Fruit fly (Drosophila melanogaster) whole organism, embryonic: ENCODE results near the gene Gem2.

Experiments used
- CG1024 ChIP-seq: fragments of 200-800 bp; sonication (Bioruptor generic); IDR thresholded peaks from 2 replicates; pipeline ENCODE4 v1.3.6; 2022; ENCODE audit warnings: missing biosample characterization, missing genetic modification characterization
- CG13894 ChIP-seq: fragments of 200-800 bp; sonication (Bioruptor generic); optimal IDR thresholded peaks from 3 replicates; lab custom pipeline; 2018; ENCODE audit warnings: missing biosample characterization, mild to moderate bottlenecking, missing genetic modification characterization, moderate library complexity
- CG2199 ChIP-seq: fragments of 200-800 bp; sonication (Bioruptor generic); IDR thresholded peaks from 3 replicates; pipeline ENCODE4 v1.3.6; 2022; ENCODE audit warnings: missing biosample characterization, missing genetic modification characterization
- CG2678 ChIP-seq: fragments of 200-800 bp; sonication (Bioruptor generic); optimal IDR thresholded peaks from 3 replicates; lab custom pipeline; 2019; ENCODE audit warnings: missing biosample characterization, mild to moderate bottlenecking, missing genetic modification characterization, moderate library complexity
- CG30020 ChIP-seq: fragments of 200-800 bp; optimal IDR thresholded peaks from 2 replicates; lab custom pipeline; 2019; ENCODE audit warnings: missing biosample characterization, mild to moderate bottlenecking, missing genetic modification characterization, moderate library complexity
- CG3847 ChIP-seq: fragments of 200-800 bp; sonication (Bioruptor generic); IDR thresholded peaks from 2 replicates; pipeline ENCODE4 v1.3.6; 2022; ENCODE audit warnings: missing biosample characterization, missing genetic modification characterization
- CG6689 ChIP-seq: fragments of 200-800 bp; sonication (Bioruptor generic); IDR thresholded peaks from 2 replicates; pipeline ENCODE4 v1.3.6; 2022; ENCODE audit warnings: missing biosample characterization, missing genetic modification characterization
- CG8281 ChIP-seq: fragments of 200-800 bp; sonication (Bioruptor generic); optimal IDR thresholded peaks from 2 replicates; lab custom pipeline; 2018; ENCODE audit warnings: missing biosample characterization, mild to moderate bottlenecking, missing genetic modification characterization, moderate library complexity
- CG8359 ChIP-seq: fragments of 200-800 bp; sonication (Bioruptor generic); optimal IDR thresholded peaks from 2 replicates; lab custom pipeline; 2017; ENCODE audit warnings: missing biosample characterization, mild to moderate bottlenecking, missing genetic modification characterization, borderline replicate concordance
- HLH54F ChIP-seq: fragments of 200-800 bp; sonication (Bioruptor generic); optimal IDR thresholded peaks from 3 replicates; lab custom pipeline; 2016; ENCODE audit warnings: missing biosample characterization, missing genetic modification characterization
- HLHmδ ChIP-seq: fragments of 200-800 bp; sonication (Bioruptor generic); optimal IDR thresholded peaks from 2 replicates; lab custom pipeline; 2018; ENCODE audit warnings: missing biosample characterization, mild to moderate bottlenecking, missing genetic modification characterization, moderate library complexity
- Jarid2 ChIP-seq: fragments of 200-800 bp; sonication (Bioruptor generic); optimal IDR thresholded peaks from 3 replicates; lab custom pipeline; 2017; ENCODE audit warnings: mild to moderate bottlenecking, missing biosample characterization, missing genetic modification reagents, missing genetic modification characterization
- Lpt ChIP-seq: fragments of >200 bp; optimal IDR thresholded peaks from 2 replicates; lab custom pipeline; 2018; ENCODE audit warnings: missing biosample characterization, missing genetic modification characterization
- Mrtf ChIP-seq: fragments of 200-800 bp; sonication (Bioruptor generic); IDR thresholded peaks from 3 replicates; pipeline ENCODE4 v1.3.6; 2022; ENCODE audit warnings: missing biosample characterization, missing genetic modification characterization
- Opbp ChIP-seq: fragments of 200-800 bp; sonication (Bioruptor generic); IDR thresholded peaks from 3 replicates; pipeline ENCODE4 v1.3.6; 2022; ENCODE audit warnings: missing biosample characterization, missing genetic modification characterization; ENCODE audit not compliant: partially characterized antibody
- PHDP ChIP-seq: fragments of 200-800 bp; sonication (Bioruptor generic); optimal IDR thresholded peaks from 3 replicates; lab custom pipeline; 2018; ENCODE audit warnings: missing biosample characterization, mild to moderate bottlenecking, missing genetic modification characterization, moderate library complexity
- ac ChIP-seq: fragments of 200-800 bp; sonication (Bioruptor generic); optimal IDR thresholded peaks from 3 replicates; lab custom pipeline; 2017; ENCODE audit warnings: missing biosample characterization, mild to moderate bottlenecking, missing genetic modification characterization
- cad ChIP-seq: fragments of >200 bp; optimal IDR thresholded peaks from 2 replicates; lab custom pipeline; 2017; ENCODE audit warnings: missing biosample characterization, missing genetic modification characterization
- cg ChIP-seq: fragments of 200-800 bp; sonication (Bioruptor generic); optimal IDR thresholded peaks from 3 replicates; lab custom pipeline; 2019; ENCODE audit warnings: missing biosample characterization, mild to moderate bottlenecking, missing genetic modification characterization, moderate library complexity
- cwo ChIP-seq: fragments of 200-800 bp; sonication (Bioruptor generic); optimal IDR thresholded peaks from 3 replicates; lab custom pipeline; 2017; ENCODE audit warnings: missing biosample characterization, missing genetic modification characterization, mild to moderate bottlenecking, moderate library complexity, missing genetic modification reagents
- dysf ChIP-seq: fragments of 200-800 bp; sonication (Bioruptor generic); IDR thresholded peaks from 3 replicates; pipeline ENCODE4 v1.3.6; 2022; ENCODE audit warnings: missing biosample characterization, missing genetic modification characterization
- fd102C ChIP-seq: fragments of 200-800 bp; sonication (Bioruptor generic); optimal IDR thresholded peaks from 2 replicates; lab custom pipeline; 2018; ENCODE audit warnings: missing biosample characterization, mild to moderate bottlenecking, missing genetic modification characterization, moderate library complexity
- grn ChIP-seq: fragments of 200-800 bp; sonication (Bioruptor generic); optimal IDR thresholded peaks from 3 replicates; lab custom pipeline; 2017; ENCODE audit warnings: missing biosample characterization, missing genetic modification characterization
- hbn ChIP-seq: fragments of 200-800 bp; sonication (Bioruptor generic); IDR thresholded peaks from 2 replicates; pipeline ENCODE4 v1.3.6; 2022; ENCODE audit warnings: missing biosample characterization, missing genetic modification characterization; ENCODE audit not compliant: partially characterized antibody
- kni ChIP-seq: fragments of 200-800 bp; sonication (Bioruptor generic); optimal IDR thresholded peaks from 3 replicates; lab custom pipeline; 2017; ENCODE audit warnings: mild to moderate bottlenecking, missing biosample characterization, missing genetic modification reagents, missing genetic modification characterization
- lab ChIP-seq: fragments of 200-800 bp; sonication (Bioruptor generic); optimal IDR thresholded peaks from 3 replicates; lab custom pipeline; 2017; ENCODE audit warnings: missing biosample characterization, missing genetic modification characterization, mild to moderate bottlenecking, moderate library complexity, missing genetic modification reagents
- nom ChIP-seq: fragments of 200-800 bp; sonication (Bioruptor generic); optimal IDR thresholded peaks from 2 replicates; lab custom pipeline; 2017; ENCODE audit warnings: missing biosample characterization, missing genetic modification characterization, mild to moderate bottlenecking, moderate library complexity, missing genetic modification reagents
- sens ChIP-seq: fragments of 200-800 bp; sonication (Bioruptor generic); peaks from one replicate; lab custom pipeline; 2016; ENCODE audit warnings: missing biosample characterization, missing genetic modification characterization
- so ChIP-seq: fragments of 200-800 bp; sonication (Bioruptor generic); IDR thresholded peaks from 3 replicates; pipeline ENCODE4 v1.3.6; 2022; ENCODE audit warnings: missing biosample characterization, missing genetic modification characterization
- tx ChIP-seq: fragments of 200-800 bp; sonication (Bioruptor generic); optimal IDR thresholded peaks from 2 replicates; lab custom pipeline; 2016; ENCODE audit warnings: missing biosample characterization, missing genetic modification characterization
- vfl ChIP-seq: fragments of 200-800 bp; sonication (Bioruptor generic); optimal IDR thresholded peaks from 2 replicates; lab custom pipeline; 2016; ENCODE audit warnings: missing biosample characterization, missing genetic modification characterization
- z ChIP-seq: fragments of 200-800 bp; sonication (Bioruptor generic); IDR thresholded peaks from 3 replicates; pipeline ENCODE4 v1.3.6; 2022; ENCODE audit warnings: missing biosample characterization, missing genetic modification characterization

Gene Gem2

DNA sequence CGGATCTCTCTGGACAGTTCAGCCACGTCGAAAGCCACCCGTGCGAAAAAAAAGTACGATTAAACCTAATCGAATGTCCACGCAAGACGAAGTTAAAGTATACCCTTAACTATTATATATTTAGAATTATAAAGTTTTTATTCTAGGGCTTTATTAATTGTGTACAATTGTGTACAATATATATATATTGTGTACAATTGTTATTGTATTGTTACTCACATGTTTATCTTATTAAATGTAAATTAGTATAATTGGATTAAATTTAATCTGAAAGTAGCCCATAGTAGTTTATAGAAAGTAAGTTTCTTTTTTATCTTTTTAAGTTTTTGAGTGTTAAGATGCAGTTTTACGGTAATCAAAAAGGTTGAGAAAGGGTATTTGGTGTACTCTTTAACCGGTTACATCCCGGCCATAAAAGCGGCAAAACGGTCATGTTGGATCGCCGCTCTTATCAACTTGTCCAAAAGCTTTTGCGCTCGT is 46.8 kb downstream of the Gem2 start, which contains the start of gene CG43407:
Gene CG43407 (minus strand): TSS at position 51 of the 480 bp plus-strand sequence.
- TF ChIP-seq vfl (GFP tag; lab: Kevin White, UChicago) (no peak), CG8359 (GFP tag; lab: Kevin White, UChicago) (no peak), Mrtf (no peak), CG30020 (tag; lab: Kevin White, UChicago) (no peak), tx (no peak), dysf (GFP tag; lab: Robert Waterston, UW) (no peak), CG13894 (tag; lab: Kevin White, UChicago) (no peak), cad (GFP tag; lab: Kevin White, UChicago) (no peak), hbn (no peak), Opbp (no peak), nom (GFP tag; lab: Kevin White, UChicago) (no peak), PHDP (tag; lab: Kevin White, UChicago) (no peak), cwo (no peak), lab (no peak), HLHmδ (no peak), Jarid2 (GFP tag; lab: Kevin White, UChicago) (no peak), HLH54F (GFP tag; lab: Kevin White, UChicago) (no peak), CG3847 (GFP tag; lab: Robert Waterston, UW) (no peak), CG1024 (GFP tag; lab: Robert Waterston, UW) (no peak), Lpt (no peak)

DNA sequence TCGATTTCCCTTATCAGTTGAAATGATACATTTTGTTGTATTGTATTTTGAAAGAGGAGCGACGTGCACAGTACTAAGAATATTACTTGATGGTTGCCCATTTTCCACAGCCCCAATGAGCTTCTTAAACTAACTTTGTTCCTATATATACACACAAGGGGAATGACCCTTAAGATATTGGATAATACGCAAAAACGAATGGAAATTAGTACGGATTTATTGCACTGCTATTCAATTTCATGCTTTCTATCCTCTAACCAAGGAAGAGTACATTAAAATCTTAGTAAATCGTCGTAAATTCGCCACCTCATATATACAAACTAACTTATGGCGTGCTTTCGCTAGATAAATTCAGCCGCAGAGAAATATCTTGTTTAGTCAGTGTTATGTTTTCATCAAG is 48.2 kb downstream of the Gem2 start, which contains the start of gene Acp76A:
Gene Acp76A (minus strand): TSS at position 101 of the 400 bp plus-strand sequence.
- TF ChIP-seq sens (peak; percentile 56), CG6689 (GFP tag; lab: Robert Waterston, UW) (no peak)
- TF ChIP-seq, all 482 proteins: peak for 1

DNA sequence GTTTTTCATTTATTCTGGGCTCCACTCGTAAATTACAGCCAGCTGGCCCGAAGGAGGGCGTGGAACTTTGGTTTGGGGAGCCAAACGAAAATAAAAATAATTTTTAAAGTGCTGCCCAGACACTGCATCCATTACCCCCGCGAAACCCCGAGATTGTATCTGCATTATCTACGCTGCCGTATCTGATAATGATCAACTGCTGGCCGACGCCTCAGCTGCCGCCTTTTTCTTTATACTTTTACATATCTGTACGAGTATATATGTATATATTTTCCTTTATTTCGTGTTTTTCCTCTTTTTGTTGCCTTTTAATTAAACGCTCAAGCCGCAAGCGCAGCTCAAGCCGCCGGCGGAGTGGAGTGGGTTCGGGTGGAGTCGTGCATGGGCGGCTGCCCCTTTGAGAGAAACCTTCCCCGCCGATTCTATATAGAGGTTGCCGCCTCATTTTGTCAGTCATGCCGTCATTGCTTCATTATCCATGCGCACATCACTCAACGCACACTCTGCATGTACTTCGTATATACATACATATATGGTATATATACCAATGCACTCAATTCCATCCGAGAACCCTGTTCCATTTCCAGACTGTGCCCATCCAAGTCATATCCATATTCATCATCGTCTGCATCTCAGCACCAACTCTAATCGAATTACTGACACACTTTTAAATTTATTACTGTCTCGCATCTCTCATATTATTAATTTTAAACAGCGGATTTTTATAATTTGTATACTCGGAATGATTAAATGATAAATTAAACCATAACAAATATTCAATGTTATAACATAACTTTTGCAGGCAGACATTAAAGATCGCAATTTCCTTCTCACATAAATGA is 50.3 kb downstream of the Gem2 start:
- peak; percentile 95 for TF ChIP-seq CG8281
- TF ChIP-seq fd102C = no peak
- TF ChIP-seq sens = peak; percentile 56
- 0 out of 3 replicates have a peak, but pooled peaks have one; percentile 32 for TF ChIP-seq CG2199 (GFP tag; lab: Robert Waterston, UW)
- TF ChIP-seq ac (GFP tag; lab: Kevin White, UChicago) = no peak
- no peak for TF ChIP-seq CG1024 (GFP tag; lab: Robert Waterston, UW)
- peak; percentile 5 for TF ChIP-seq kni (GFP tag; lab: Kevin White, UChicago)
- no peak for TF ChIP-seq CG2678 (tag; lab: Kevin White, UChicago)
- TF ChIP-seq cg (GFP tag; lab: Kevin White, UChicago) = peak; percentile 17
- peak; percentile 86 for TF ChIP-seq z (GFP tag; lab: Robert Waterston, UW)
- TF ChIP-seq grn = peak; percentile 86
- 0 out of 3 replicates have a peak, but pooled peaks have one; percentile 20 for TF ChIP-seq so (GFP tag; lab: Robert Waterston, UW)
